Fruit fly (Drosophila melanogaster): ENCODE data around the gene Eip78C.

Gene Eip78C

dm6 chr3L:21270480-21270879, 44.1 kb downstream of the Eip78C start, which contains the start of gene CG9389:
Gene CG9389, minus strand, starts transcription at chr3L:21270580.
- no peak for TF ChIP-seq CG17801 (GFP tag; optimal IDR thresholded peaks at IDR 0.05; ENCODE audit: partially characterized antibody)

dm6 chr3L:21273504-21273903, 47.1 kb downstream of the Eip78C start:
- TF ChIP-seq CG17801 (GFP tag; optimal IDR thresholded peaks at IDR 0.05; ENCODE audit: partially characterized antibody): no peak

- no peak for TF ChIP-seq CG17801 (GFP tag; optimal IDR thresholded peaks at IDR 0.05; ENCODE audit: partially characterized antibody)
These were observed 49.5 kb downstream of the Eip78C start for dm6 chr3L:21275921-21276295.

- peak; percentile 78 for TF ChIP-seq CG17801 (GFP tag; optimal IDR thresholded peaks at IDR 0.05; ENCODE audit: partially characterized antibody)
These were observed 50.2 kb downstream of the Eip78C start for dm6 chr3L:21276296-21277257.

- no peak for TF ChIP-seq CG17801 (GFP tag; optimal IDR thresholded peaks at IDR 0.05; ENCODE audit: partially characterized antibody)
These were observed 51.6 kb downstream of the Eip78C start for dm6 chr3L:21277897-21278530.

dm6 chr3L:21279168-21279567, 52.8 kb downstream of the Eip78C start:
- no peak for TF ChIP-seq CG17801 (GFP tag; optimal IDR thresholded peaks at IDR 0.05; ENCODE audit: partially characterized antibody)

dm6 chr3L:21279876-21280566, 53.6 kb downstream of the Eip78C start, which contains the start of gene AcCoAS:
Gene AcCoAS, minus strand, starts transcription at chr3L:21280243.
- TF ChIP-seq CG17801 (GFP tag; optimal IDR thresholded peaks at IDR 0.05; ENCODE audit: partially characterized antibody): peak; percentile 82

- no peak for TF ChIP-seq CG17801 (GFP tag; optimal IDR thresholded peaks at IDR 0.05; ENCODE audit: partially characterized antibody)
These were observed 54.7 kb downstream of the Eip78C start, which contains the start of gene ppl for dm6 chr3L:21280996-21281691. Gene ppl, minus strand, starts transcription at chr3L:21281506.

- TF ChIP-seq CG17801 (GFP tag; optimal IDR thresholded peaks at IDR 0.05; ENCODE audit: partially characterized antibody): no peak
These were observed 55.3 kb downstream of the Eip78C start for dm6 chr3L:21281706-21282105.

- no peak for TF ChIP-seq CG17801 (GFP tag; optimal IDR thresholded peaks at IDR 0.05; ENCODE audit: partially characterized antibody)
These were observed 56.3 kb downstream of the Eip78C start for dm6 chr3L:21282741-21283140.

- no peak for TF ChIP-seq CG17801 (GFP tag; optimal IDR thresholded peaks at IDR 0.05; ENCODE audit: partially characterized antibody)
These were observed 57.4 kb downstream of the Eip78C start for dm6 chr3L:21283795-21284194.

- TF ChIP-seq CG17801 (GFP tag; optimal IDR thresholded peaks at IDR 0.05; ENCODE audit: partially characterized antibody): no peak
These were observed 58.6 kb downstream of the Eip78C start for dm6 chr3L:21284720-21285638.

dm6 chr3L:21285639-21286338, 59.4 kb downstream of the Eip78C start, which contains the start of the genes CG12974 and pzg:
Gene CG12974, minus strand, starts transcription at chr3L:21285962.
Gene pzg, plus strand, starts transcription at chr3L:21286099.
- TF ChIP-seq CG17801 (GFP tag; optimal IDR thresholded peaks at IDR 0.05; ENCODE audit: partially characterized antibody): peak; percentile 89
